Fruit fly (Drosophila melanogaster): ENCODE measurements around the gene CG13994.

CG13994 gene

DNA sequence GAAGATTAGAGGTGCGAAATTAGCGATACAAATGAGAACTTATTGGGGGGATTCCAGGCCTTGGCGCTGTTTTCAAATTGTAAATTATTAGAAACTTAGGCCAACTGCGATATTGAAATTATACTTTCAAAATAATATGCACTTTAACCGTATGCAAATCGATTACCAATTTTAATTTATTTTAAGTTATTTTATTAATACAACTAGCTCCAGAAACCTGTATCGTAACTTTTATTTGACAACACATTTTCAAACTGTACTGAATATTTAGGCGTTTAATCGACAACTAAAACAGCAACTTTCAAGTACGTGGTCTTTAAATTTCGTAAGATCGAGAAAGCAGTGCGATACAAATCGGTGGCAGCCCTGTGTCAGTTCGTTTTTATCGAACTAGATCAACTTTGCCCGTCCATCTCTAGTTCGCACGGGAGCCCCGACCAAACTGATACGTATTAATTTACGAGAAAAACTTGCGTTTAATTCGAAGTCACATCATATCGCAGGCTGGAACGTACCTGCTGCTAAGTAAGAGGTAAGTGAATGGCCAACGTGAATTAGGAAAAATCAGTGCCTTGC lies 8.0 kb downstream of the CG13994 start, which contains the start of the genes CG9154 and Kr-h2:
Gene CG9154, minus strand, starts transcription at position 31 of the 576 bp plus-strand sequence.
Gene Kr-h2, plus strand, starts transcription at position 335 of the 576 bp plus-strand sequence.
- TF ChIP-seq CG4404 (GFP tag; IDR thresholded peaks at IDR 0.05) (no peak), Hsf (GFP tag; optimal IDR thresholded peaks at IDR 0.05) (peak; percentile 32), CG1529 (GFP tag; optimal IDR thresholded peaks at IDR 0.05) (no peak), CG11723 (GFP tag; optimal IDR thresholded peaks at IDR 0.05) (peak; percentile 14), ac (GFP tag; optimal IDR thresholded peaks at IDR 0.05) (no peak), Deaf1 (tag; optimal IDR thresholded peaks at IDR 0.05) (peak; percentile 33), CG4730 (GFP tag; IDR thresholded peaks at IDR 0.05) (no peak), wor (GFP tag; IDR thresholded peaks at IDR 0.05) (no peak), sr (GFP tag; IDR thresholded peaks at IDR 0.05) (no peak), stwl (tag; optimal IDR thresholded peaks at IDR 0.05) (peak; percentile 65), dmrt11E (tag; optimal IDR thresholded peaks at IDR 0.05) (peak; percentile 11), Hey (tag; optimal IDR thresholded peaks at IDR 0.05) (no peak), Dip2 (GFP tag; IDR thresholded peaks at IDR 0.05) (no peak), CG7357 (GFP tag; IDR thresholded peaks at IDR 0.05) (no peak), CG3407 (GFP tag; optimal IDR thresholded peaks at IDR 0.05) (no peak), Dad (GFP tag; optimal IDR thresholded peaks at IDR 0.05) (no peak), CG6272 (GFP tag; IDR thresholded peaks at IDR 0.05) (no peak), CG1603 (tag; optimal IDR thresholded peaks at IDR 0.05) (peak; percentile 56), CG18619 (GFP tag; optimal IDR thresholded peaks at IDR 0.05) (no peak), CG16815 (GFP tag; optimal IDR thresholded peaks at IDR 0.05) (no peak), CG17361 (GFP tag; IDR thresholded peaks at IDR 0.05) (peak; percentile 54), CG34422 (GFP tag; IDR thresholded peaks at IDR 0.05) (peak; percentile 11; the same call in 1 of the 3 replicates), zen2 (GFP tag; IDR thresholded peaks at IDR 0.05; ENCODE audit: partially characterized antibody) (peak; percentile 39; the same call in 1 of the 3 replicates), CG17829 (tag; optimal IDR thresholded peaks at IDR 0.05) (peak; percentile 64), D (optimal IDR thresholded peaks at IDR 0.05) (no peak), D (GFP tag; optimal IDR thresholded peaks at IDR 0.05) (no peak), CG10565 (GFP tag; optimal IDR thresholded peaks at IDR 0.05) (no peak), CG12236 (GFP tag; optimal IDR thresholded peaks at IDR 0.05) (no peak), CTCF (GFP tag; optimal IDR thresholded peaks at IDR 0.05) (no peak), CG14050 (GFP tag; IDR thresholded peaks at IDR 0.05) (no peak; the same call in 2 of the 3 replicates), CG34376 (GFP tag; optimal IDR thresholded peaks at IDR 0.05) (peak; percentile 56), corto (GFP tag; optimal IDR thresholded peaks at IDR 0.05) (no peak), aop (GFP tag; IDR thresholded peaks at IDR 0.05) (no peak), hbn (GFP tag; IDR thresholded peaks at IDR 0.05; ENCODE audit: partially characterized antibody) (peak; percentile 33; the same call in 1 of the 2 replicates), CG18011 (GFP tag; optimal IDR thresholded peaks at IDR 0.05) (peak; percentile 41), dm (GFP tag; optimal IDR thresholded peaks at IDR 0.05) (peak; percentile 26), scrt (GFP tag; optimal IDR thresholded peaks at IDR 0.05) (no peak), salm (tag; optimal IDR thresholded peaks at IDR 0.05) (no peak), oc (tag; optimal IDR thresholded peaks at IDR 0.05) (no peak), esg (GFP tag; conservative IDR thresholded peaks at IDR 0.05) (no peak), chif (GFP tag; optimal IDR thresholded peaks at IDR 0.05) (no peak), ato (GFP tag; IDR thresholded peaks at IDR 0.05; ENCODE audit: partially characterized antibody) (peak; percentile 62; the same call in 1 of the 2 replicates), CG8388 (GFP tag; optimal IDR thresholded peaks at IDR 0.05) (no peak), Dip3 (GFP tag; optimal IDR thresholded peaks at IDR 0.05) (peak; percentile 7), pan (optimal IDR thresholded peaks at IDR 0.05) (no peak), pan (GFP tag; optimal IDR thresholded peaks at IDR 0.05 in 1 of 2, IDR thresholded peaks at IDR 0.05 in 1 of 2) (peak in 1 of 2 experiments; percentile 41), H15 (GFP tag; IDR thresholded peaks at IDR 0.05) (no peak), bcd (GFP tag; optimal IDR thresholded peaks at IDR 0.05) (no peak), tx (GFP tag; optimal IDR thresholded peaks at IDR 0.05) (no peak), Vsx1 (GFP tag; optimal IDR thresholded peaks at IDR 0.05) (no peak), amos (GFP tag; IDR thresholded peaks at IDR 0.05; ENCODE audit: partially characterized antibody) (peak; percentile 75), vfl (GFP tag; optimal IDR thresholded peaks at IDR 0.05) (no peak)

Data from whole organism, embryonic.